Fruit fly (Drosophila melanogaster) whole organism, embryonic: Measurements from ENCODE around the gene CG10165.
A peak's percentile ranks its signal among the peaks of the same experiment; 100 is the strongest.

Experiments used
- Blimp-1 ChIP-seq: fragments of 200-800 bp; sonication (Bioruptor generic); optimal IDR thresholded peaks from 3 replicates; lab custom pipeline; 2018; ENCODE audit warnings: missing biosample characterization, missing genetic modification characterization, mild to moderate bottlenecking, moderate library complexity, missing genetic modification reagents
- CG10979 ChIP-seq: fragments of 200-800 bp; sonication (Bioruptor generic); optimal IDR thresholded peaks from 2 replicates; lab custom pipeline; 2018; ENCODE audit warnings: missing biosample characterization, mild to moderate bottlenecking, missing genetic modification characterization, moderate library complexity
- CG12071 ChIP-seq: fragments of 200-800 bp; sonication (Bioruptor generic); optimal IDR thresholded peaks from 3 replicates; lab custom pipeline; 2018; ENCODE audit warnings: missing biosample characterization, mild to moderate bottlenecking, missing genetic modification characterization
- CG13123 ChIP-seq: fragments of 200-800 bp; sonication (Bioruptor generic); optimal IDR thresholded peaks from 2 replicates; lab custom pipeline; 2016; ENCODE audit warnings: missing biosample characterization, missing genetic modification characterization
- CG1602 ChIP-seq: fragments of 200-800 bp; sonication (Bioruptor generic); optimal IDR thresholded peaks from 3 replicates; lab custom pipeline; 2016; ENCODE audit warnings: missing biosample characterization, missing genetic modification characterization
- CG1792 ChIP-seq: fragments of 200-800 bp; sonication (Bioruptor generic); optimal IDR thresholded peaks from 2 replicates; lab custom pipeline; 2016; ENCODE audit warnings: missing biosample characterization, missing genetic modification characterization
- CG2199 ChIP-seq: fragments of 200-800 bp; sonication (Bioruptor generic); IDR thresholded peaks from 3 replicates; pipeline ENCODE4 v1.3.6; 2022; ENCODE audit warnings: missing biosample characterization, missing genetic modification characterization
- CG30431 ChIP-seq: fragments of 200-800 bp; sonication (Bioruptor generic); optimal IDR thresholded peaks from 2 replicates; lab custom pipeline; 2017; ENCODE audit warnings: missing biosample characterization, missing genetic modification characterization
- CG32532 ChIP-seq: fragments of 200-800 bp; sonication (Bioruptor generic); IDR thresholded peaks from 2 replicates; pipeline ENCODE4 v1.3.6; 2022; ENCODE audit warnings: missing biosample characterization, missing genetic modification characterization
- CG32767 ChIP-seq: fragments of 200-800 bp; sonication (Bioruptor generic); IDR thresholded peaks from 2 replicates; pipeline ENCODE4 v1.3.6; 2022; ENCODE audit warnings: missing biosample characterization, missing genetic modification characterization
- CG3281 ChIP-seq: fragments of 200-800 bp; sonication (Bioruptor generic); optimal IDR thresholded peaks from 3 replicates; lab custom pipeline; 2017; ENCODE audit warnings: missing biosample characterization, mild to moderate bottlenecking, missing genetic modification characterization
- CG3407 ChIP-seq: fragments of 200-800 bp; sonication (Bioruptor generic); optimal IDR thresholded peaks from 2 replicates; lab custom pipeline; 2018; ENCODE audit warnings: missing biosample characterization, mild to moderate bottlenecking, missing genetic modification characterization
- CG3726 ChIP-seq: fragments of 200-800 bp; sonication (Bioruptor generic); IDR thresholded peaks from 3 replicates; pipeline ENCODE4, ENCODE4 v1.3.6; 2022; ENCODE audit warnings: missing biosample characterization, missing genetic modification characterization
- CG4707 ChIP-seq: fragments of 200-800 bp; sonication (Bioruptor generic); optimal IDR thresholded peaks from 2 replicates; lab custom pipeline; 2018; ENCODE audit warnings: missing biosample characterization, mild to moderate bottlenecking, missing genetic modification characterization, moderate library complexity
- CG5245 ChIP-seq: fragments of 200-800 bp; sonication (Bioruptor generic); optimal IDR thresholded peaks from 3 replicates; lab custom pipeline; 2016; ENCODE audit warnings: missing biosample characterization, missing genetic modification characterization
- CG6683 ChIP-seq: fragments of 200-800 bp; sonication (Bioruptor generic); optimal IDR thresholded peaks from 2 replicates; lab custom pipeline; 2017; ENCODE audit warnings: missing biosample characterization, mild to moderate bottlenecking, missing genetic modification characterization, missing genetic modification reagents
- CG7963 ChIP-seq: fragments of 200-800 bp; sonication (Bioruptor generic); IDR thresholded peaks from 3 replicates; pipeline ENCODE4 v1.3.6; 2022; ENCODE audit warnings: missing biosample characterization, missing genetic modification characterization; ENCODE audit not compliant: partially characterized antibody
- CG8089 ChIP-seq: fragments of 200-800 bp; sonication (Bioruptor generic); optimal IDR thresholded peaks from 3 replicates; lab custom pipeline; 2016; ENCODE audit warnings: missing biosample characterization, missing genetic modification characterization
- CG8478 ChIP-seq: fragments of >200 bp; optimal IDR thresholded peaks from 2 replicates; lab custom pipeline; 2018
- CG9609 ChIP-seq: fragments of 200-800 bp; sonication (Bioruptor generic); optimal IDR thresholded peaks from 3 replicates; lab custom pipeline; 2016; ENCODE audit warnings: missing biosample characterization, missing genetic modification characterization
- CG9932 ChIP-seq: fragments of 200-800 bp; sonication (Bioruptor generic); IDR thresholded peaks from 2 replicates; pipeline ENCODE4 v1.3.6; 2022; ENCODE audit warnings: missing biosample characterization, missing genetic modification characterization
- CTCF ChIP-seq: fragments of 200-800 bp; sonication (Bioruptor generic); optimal IDR thresholded peaks from 2 replicates; lab custom pipeline; 2017; ENCODE audit warnings: missing biosample characterization, mild to moderate bottlenecking, missing genetic modification characterization, moderate library complexity
- Dek ChIP-seq: fragments of 200-800 bp; sonication (Bioruptor generic); optimal IDR thresholded peaks from 3 replicates; lab custom pipeline; 2019; ENCODE audit warnings: missing biosample characterization, mild to moderate bottlenecking, missing genetic modification characterization, moderate library complexity
- Doc3 ChIP-seq: fragments of 200-800 bp; sonication (Bioruptor generic); IDR thresholded peaks from 3 replicates; pipeline ENCODE4 v1.3.6; 2022; ENCODE audit warnings: missing biosample characterization, missing genetic modification characterization; ENCODE audit not compliant: partially characterized antibody
- Elba2 ChIP-seq: fragments of 200-800 bp; sonication (Bioruptor generic); optimal IDR thresholded peaks from 3 replicates; lab custom pipeline; 2016; ENCODE audit warnings: missing biosample characterization, missing genetic modification characterization
- Hmr ChIP-seq: fragments of 200-800 bp; sonication (Bioruptor generic); optimal IDR thresholded peaks from 3 replicates; lab custom pipeline; 2017; ENCODE audit warnings: mild to moderate bottlenecking, missing biosample characterization, missing genetic modification reagents, missing genetic modification characterization
- Hr78 ChIP-seq, 2 experiments: fragments of 200-800 bp in 1 of 2; fragments of >200 bp in 1 of 2; sonication (Bioruptor generic) in 1 of 2; optimal IDR thresholded peaks; 2 replicates each; lab custom pipeline; 2017 to 2019; ENCODE audit warnings: missing biosample characterization in 2 of 2, missing genetic modification characterization in 2 of 2, mild to moderate bottlenecking in 1 of 2, moderate library complexity in 1 of 2
- Lim3 ChIP-seq: fragments of 200-800 bp; sonication (Bioruptor generic); IDR thresholded peaks from 2 replicates; pipeline ENCODE4 v1.3.6; 2022; ENCODE audit warnings: missing biosample characterization, missing genetic modification characterization
- Meics ChIP-seq: fragments of 200-800 bp; sonication (Bioruptor generic); optimal IDR thresholded peaks from 2 replicates; lab custom pipeline; 2017; ENCODE audit warnings: missing biosample characterization, mild to moderate bottlenecking, missing genetic modification characterization
- Nf-YA ChIP-seq: fragments of 200-800 bp; sonication (Bioruptor generic); IDR thresholded peaks from 2 replicates; pipeline ENCODE4 v1.3.6; 2022; ENCODE audit warnings: missing biosample characterization, missing genetic modification characterization
- Rfx ChIP-seq: fragments of 200-800 bp; sonication (Bioruptor generic); IDR thresholded peaks from 2 replicates; pipeline ENCODE4 v1.3.6; 2022; ENCODE audit warnings: missing biosample characterization, missing genetic modification characterization
- Taf1 ChIP-seq: fragments of 200-800 bp; sonication (Bioruptor generic); IDR thresholded peaks from 2 replicates; pipeline ENCODE4 v1.3.6; 2022; ENCODE audit warnings: missing biosample characterization, missing genetic modification characterization
- aop ChIP-seq: fragments of 200-800 bp; sonication (Bioruptor generic); IDR thresholded peaks from 2 replicates; pipeline ENCODE4 v1.3.6; 2022; ENCODE audit warnings: missing biosample characterization, missing genetic modification characterization
- ap ChIP-seq: fragments of 200-800 bp; sonication (Bioruptor generic); IDR thresholded peaks from 2 replicates; pipeline ENCODE4 v1.3.6; 2022; ENCODE audit warnings: missing biosample characterization, missing genetic modification characterization
- ash1 ChIP-seq: fragments of 200-800 bp; sonication (Bioruptor generic); optimal IDR thresholded peaks from 2 replicates; lab custom pipeline; 2018; ENCODE audit warnings: missing biosample characterization, mild to moderate bottlenecking, missing genetic modification characterization
- cg ChIP-seq: fragments of 200-800 bp; sonication (Bioruptor generic); optimal IDR thresholded peaks from 3 replicates; lab custom pipeline; 2019; ENCODE audit warnings: missing biosample characterization, mild to moderate bottlenecking, missing genetic modification characterization, moderate library complexity
- corto ChIP-seq: fragments of 200-800 bp; sonication (Bioruptor generic); optimal IDR thresholded peaks from 2 replicates; lab custom pipeline; 2016; ENCODE audit warnings: missing biosample characterization, mild to moderate bottlenecking, missing genetic modification characterization, moderate library complexity
- disco-r ChIP-seq: fragments of 200-800 bp; sonication (Bioruptor generic); optimal IDR thresholded peaks from 2 replicates; lab custom pipeline; 2016; ENCODE audit warnings: missing biosample characterization, missing genetic modification characterization
- ewg ChIP-seq: fragments of 200-800 bp; sonication (Bioruptor generic); optimal IDR thresholded peaks from 3 replicates; lab custom pipeline; 2017; ENCODE audit warnings: mild to moderate bottlenecking, missing biosample characterization, missing genetic modification reagents, missing genetic modification characterization
- fd102C ChIP-seq: fragments of 200-800 bp; sonication (Bioruptor generic); optimal IDR thresholded peaks from 2 replicates; lab custom pipeline; 2018; ENCODE audit warnings: missing biosample characterization, mild to moderate bottlenecking, missing genetic modification characterization, moderate library complexity
- hth ChIP-seq: fragments of >200 bp; optimal IDR thresholded peaks from 2 replicates; lab custom pipeline; 2017; ENCODE audit warnings: inconsistent platforms
- maf-S ChIP-seq: fragments of 200-800 bp; sonication (Bioruptor generic); optimal IDR thresholded peaks from 2 replicates; lab custom pipeline; 2016; ENCODE audit warnings: missing biosample characterization, missing genetic modification characterization
- peb ChIP-seq: fragments of 200-800 bp; sonication (Bioruptor generic); IDR thresholded peaks from 2 replicates; pipeline ENCODE4 v1.3.6; 2022; ENCODE audit warnings: missing biosample characterization, missing genetic modification characterization
- prd ChIP-seq, 3 experiments: fragments of >200 bp in 2 of 3; fragments of 200-800 bp in 1 of 3; sonication (Bioruptor generic) in 1 of 3; optimal IDR thresholded peaks in 2 of 3; IDR thresholded peaks in 1 of 3; 2 replicates in 2 of 3; 3 replicates in 1 of 3; pipeline versions ENCODE4 v1.3.6 to Lab custom; 2017 to 2022; ENCODE audit warnings: missing biosample characterization in 1 of 3, missing genetic modification characterization in 1 of 3
- pzg ChIP-seq: fragments of 200-800 bp; sonication (Bioruptor generic); optimal IDR thresholded peaks from 3 replicates; lab custom pipeline; 2018; ENCODE audit warnings: missing biosample characterization, mild to moderate bottlenecking, missing genetic modification characterization, moderate library complexity
- trh ChIP-seq: fragments of 200-800 bp; sonication (Bioruptor generic); optimal IDR thresholded peaks from 2 replicates; lab custom pipeline; 2016; ENCODE audit warnings: missing biosample characterization, missing genetic modification characterization
- vfl ChIP-seq: fragments of 200-800 bp; sonication (Bioruptor generic); optimal IDR thresholded peaks from 2 replicates; lab custom pipeline; 2016; ENCODE audit warnings: missing biosample characterization, missing genetic modification characterization
- vvl ChIP-seq: fragments of 200-800 bp; sonication (Bioruptor generic); IDR thresholded peaks from 2 replicates; pipeline ENCODE4 v1.3.6; 2022; ENCODE audit warnings: missing biosample characterization, missing genetic modification characterization
- wek ChIP-seq: fragments of 200-800 bp; sonication (Bioruptor generic); optimal IDR thresholded peaks from 3 replicates; lab custom pipeline; 2018; ENCODE audit warnings: missing biosample characterization, mild to moderate bottlenecking, missing genetic modification characterization, moderate library complexity

The CG10165 gene

DNA sequence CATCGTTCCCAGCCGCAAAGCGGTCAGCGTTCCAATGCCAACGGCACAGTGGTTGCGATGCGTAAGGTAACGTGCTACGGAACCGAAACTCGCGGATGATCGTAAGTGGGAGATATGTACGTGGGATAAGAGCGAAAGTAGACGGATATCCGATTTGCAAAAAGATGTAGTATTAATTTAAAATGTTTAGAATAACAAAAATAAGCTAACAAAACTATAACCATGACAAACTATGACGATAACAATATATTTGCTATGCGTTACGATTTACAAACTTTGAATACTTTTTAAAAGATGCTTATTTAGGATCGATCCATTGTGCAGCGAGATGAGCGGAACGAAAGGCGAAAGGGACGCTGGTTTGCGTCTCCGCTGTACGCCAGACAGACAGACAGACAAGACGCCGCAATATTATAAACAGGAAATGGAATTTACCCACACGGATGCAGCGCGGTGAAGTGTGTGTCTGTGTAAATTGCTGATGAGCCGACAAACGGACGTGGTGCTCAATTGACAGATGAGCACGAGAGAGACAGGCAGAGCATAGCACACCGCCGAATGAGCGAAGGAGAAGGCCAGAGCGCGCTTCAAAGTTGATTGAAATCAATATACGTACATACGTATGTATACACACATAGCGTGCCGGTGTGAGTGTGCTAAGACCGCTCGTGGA, 45.7 kb upstream of the CG10165 start (continued):
- TF ChIP-seq hth, result no peak
- peak; percentile 80 for TF ChIP-seq Nf-YA (GFP tag; lab: Robert Waterston, UW)
- peak; percentile 66 for TF ChIP-seq ewg (GFP tag; lab: Kevin White, UChicago)
- peak; percentile 94 for TF ChIP-seq vfl (GFP tag; lab: Kevin White, UChicago)
- TF ChIP-seq CG13123 (GFP tag; lab: Kevin White, UChicago), result peak; percentile 93
- peak; percentile 97 for TF ChIP-seq Hmr
- TF ChIP-seq CG32767, result peak; percentile 59; the same call in 1 of the 2 replicates
- peak; percentile 44; the same call in 2 of the 3 replicates for TF ChIP-seq Doc3 (GFP tag; lab: Robert Waterston, UW)
- no peak for TF ChIP-seq ash1 (GFP tag; lab: Kevin White, UChicago)
- TF ChIP-seq CG1602, result peak; percentile 96
- peak; percentile 95 for TF ChIP-seq Dek (tag; lab: Kevin White, UChicago)
- peak; percentile 64 for TF ChIP-seq wek
- peak; percentile 86 for TF ChIP-seq CG6683 (GFP tag; lab: Kevin White, UChicago)
- TF ChIP-seq maf-S (GFP tag; lab: Kevin White, UChicago), result peak; percentile 97
- peak; percentile 74; the same call in 1 of the 2 replicates for TF ChIP-seq Lim3
- TF ChIP-seq CG30431 (GFP tag; lab: Kevin White, UChicago), result peak; percentile 97
- peak; percentile 95 for TF ChIP-seq CG9932 (GFP tag; lab: Robert Waterston, UW)
- peak in 1 of 2 experiments; percentile 55 for TF ChIP-seq Hr78 (GFP tag; optimal IDR thresholded peaks at IDR 0.05; lab: Kevin White, UChicago)
- peak; percentile 58; the same call in 1 of the 3 replicates for TF ChIP-seq CG2199 (GFP tag; lab: Robert Waterston, UW)
- TF ChIP-seq Elba2 (GFP tag; lab: Kevin White, UChicago), result peak; percentile 71
- peak; percentile 85 for TF ChIP-seq CG3407 (GFP tag; lab: Kevin White, UChicago)
- no peak for TF ChIP-seq CG7963 (GFP tag; lab: Robert Waterston, UW)
- TF ChIP-seq Taf1 (GFP tag; lab: Robert Waterston, UW), result peak; percentile 87
- TF ChIP-seq Blimp-1 (GFP tag; lab: Kevin White, UChicago), result peak; percentile 94
- peak; percentile 96 for TF ChIP-seq trh
- TF ChIP-seq CG5245 (GFP tag; lab: Kevin White, UChicago), result peak; percentile 93
- peak; percentile 17 for TF ChIP-seq pzg
- TF ChIP-seq CG12071 (GFP tag; lab: Kevin White, UChicago), result peak; percentile 92
- peak; percentile 96 for TF ChIP-seq CG10979 (tag; lab: Kevin White, UChicago)
- TF ChIP-seq Rfx, result peak; percentile 96
- peak; percentile 92 for TF ChIP-seq vvl (GFP tag; lab: Robert Waterston, UW)
- peak; percentile 89 for TF ChIP-seq peb (GFP tag; lab: Robert Waterston, UW)
- peak; percentile 85 for TF ChIP-seq ap (GFP tag; lab: Robert Waterston, UW)
- TF ChIP-seq CG1792, result peak; percentile 94
- peak; percentile 97 for TF ChIP-seq CG9609
- TF ChIP-seq Meics, result peak; percentile 98
- TF ChIP-seq aop (GFP tag; lab: Robert Waterston, UW), result peak; percentile 99
- TF ChIP-seq CTCF (GFP tag; lab: Kevin White, UChicago), result peak; percentile 67
- peak; percentile 94 for TF ChIP-seq CG32532 (GFP tag; lab: Robert Waterston, UW)
- TF ChIP-seq CG8478, result peak; percentile 63
- peak; percentile 93 for TF ChIP-seq CG8089
- TF ChIP-seq cg (GFP tag; lab: Kevin White, UChicago), result peak; percentile 92
- TF ChIP-seq prd (optimal IDR thresholded peaks at IDR 0.05; lab: Kevin White, UChicago), result no peak
- TF ChIP-seq prd (GFP tag; IDR thresholded peaks at IDR 0.05; lab: Robert Waterston, UW), result peak; percentile 96
- TF ChIP-seq fd102C, result peak; percentile 59
- peak; percentile 93; the same call in 2 of the 3 replicates for TF ChIP-seq CG3726 (GFP tag; lab: Robert Waterston, UW)
- peak; percentile 73 for TF ChIP-seq corto
- peak; percentile 94 for TF ChIP-seq disco-r (GFP tag; lab: Kevin White, UChicago)
- TF ChIP-seq CG4707 (GFP tag; lab: Kevin White, UChicago), result peak; percentile 99
- TF ChIP-seq CG3281, result peak; percentile 97
